Worm (Caenorhabditis elegans): ENCODE results near the gene srh-276.

The srh-276 gene

DNA sequence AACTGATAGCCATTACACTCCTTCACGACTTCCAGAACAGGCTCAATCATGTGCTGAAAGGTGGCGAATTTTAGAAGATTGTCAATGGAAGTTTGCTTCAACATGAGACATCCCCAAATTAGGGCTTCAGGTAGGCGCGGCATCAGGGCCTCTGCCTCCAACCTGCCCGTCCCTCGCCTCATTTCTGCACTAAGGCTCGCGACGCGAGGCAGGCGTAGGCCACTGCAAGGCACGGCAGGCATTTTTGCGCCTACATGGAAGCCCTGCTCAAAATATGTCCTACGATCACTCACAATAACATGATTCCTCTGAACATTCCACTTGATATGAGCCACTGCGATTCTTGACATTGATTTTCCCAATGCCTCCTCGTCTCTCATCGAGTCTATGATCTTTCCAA is 14.1 kb downstream of the srh-276 start:
- no peak for TF ChIP-seq blmp-1 (tag; optimal IDR thresholded peaks at IDR 0.05)
- TF ChIP-seq lin-32 (GFP tag; optimal IDR thresholded peaks at IDR 0.05), result no peak
- TF ChIP-seq elt-1 (tag; optimal IDR thresholded peaks at IDR 0.05; ENCODE audit: borderline replicate concordance, insufficient read depth), result no peak
- TF ChIP-seq elt-3 (tag; optimal IDR thresholded peaks at IDR 0.05), result no peak
- no peak for TF ChIP-seq zip-8 (tag; optimal IDR thresholded peaks at IDR 0.05)
- no peak for TF ChIP-seq flh-1 (GFP tag; optimal IDR thresholded peaks at IDR 0.05)
- no peak for TF ChIP-seq nhr-237 (tag; optimal IDR thresholded peaks at IDR 0.05)
- no peak for TF ChIP-seq nhr-76 (tag; optimal IDR thresholded peaks at IDR 0.05)
- TF ChIP-seq mab-5 (tag; optimal IDR thresholded peaks at IDR 0.05), result no peak
- TF ChIP-seq ztf-11 (tag; optimal IDR thresholded peaks at IDR 0.05), result no peak
- no peak for TF ChIP-seq bed-3 (GFP tag; optimal IDR thresholded peaks at IDR 0.05)
- no peak for TF ChIP-seq ham-2 (GFP tag; optimal IDR thresholded peaks at IDR 0.05)
- TF ChIP-seq lsy-2 (tag; optimal IDR thresholded peaks at IDR 0.05), result no peak
- no peak for TF ChIP-seq lin-13 (tag; optimal IDR thresholded peaks at IDR 0.05)

DNA sequence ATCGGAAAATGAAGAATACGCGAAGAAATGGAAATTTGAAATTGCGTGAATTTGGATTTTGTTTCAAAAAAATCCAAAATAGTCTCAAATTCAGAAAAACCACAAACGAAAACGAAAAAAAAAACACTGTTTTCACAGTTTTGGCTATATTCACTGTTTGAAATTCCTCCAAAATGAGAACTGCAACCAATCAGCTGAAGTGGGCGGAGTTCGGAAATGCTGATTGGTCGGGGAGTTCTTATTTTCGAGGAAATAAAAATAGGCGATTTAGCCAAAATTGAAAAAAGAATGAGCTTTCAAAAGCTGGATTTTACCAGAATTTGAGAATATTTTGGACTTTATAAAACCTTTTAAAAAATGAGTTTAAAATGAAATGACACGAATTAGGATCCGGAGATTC is 15.7 kb downstream of the srh-276 start, which contains the start of gene glb-14:
glb-14 (minus strand) TSS at position 97 of the 400 bp plus-strand sequence.
- TF ChIP-seq mep-1 (tag; optimal IDR thresholded peaks at IDR 0.05), result no peak
- TF ChIP-seq nhr-237 (tag; optimal IDR thresholded peaks at IDR 0.05), result no peak
- TF ChIP-seq ceh-39 (tag; optimal IDR thresholded peaks at IDR 0.05), result no peak
- no peak for TF ChIP-seq nhr-2 (tag; optimal IDR thresholded peaks at IDR 0.05)
- TF ChIP-seq unc-39 (tag; optimal IDR thresholded peaks at IDR 0.05), result no peak
- no peak for TF ChIP-seq lin-13 (tag; optimal IDR thresholded peaks at IDR 0.05)
- TF ChIP-seq hlh-1 (tag; optimal IDR thresholded peaks at IDR 0.05), result no peak
- TF ChIP-seq elt-1 (tag; optimal IDR thresholded peaks at IDR 0.05; ENCODE audit: borderline replicate concordance, insufficient read depth), result no peak
- TF ChIP-seq bed-3 (GFP tag; optimal IDR thresholded peaks at IDR 0.05), result no peak
- no peak for TF ChIP-seq mab-5 (tag; optimal IDR thresholded peaks at IDR 0.05)
- TF ChIP-seq unc-62 (GFP tag; optimal IDR thresholded peaks at IDR 0.05), result no peak
- no peak for TF ChIP-seq mls-2 (tag; optimal IDR thresholded peaks at IDR 0.05)
- no peak for TF ChIP-seq elt-3 (tag; optimal IDR thresholded peaks at IDR 0.05)
- TF ChIP-seq tbx-8 (GFP tag; optimal IDR thresholded peaks at IDR 0.05), result no peak
- TF ChIP-seq ces-1 (GFP tag; optimal IDR thresholded peaks at IDR 0.05), result no peak
- TF ChIP-seq lin-32 (GFP tag; optimal IDR thresholded peaks at IDR 0.05), result no peak
- no peak for TF ChIP-seq cnd-1 (tag; optimal IDR thresholded peaks at IDR 0.05)
- TF ChIP-seq ztf-11 (tag; optimal IDR thresholded peaks at IDR 0.05), result no peak
- TF ChIP-seq zip-8 (tag; optimal IDR thresholded peaks at IDR 0.05), result no peak
- TF ChIP-seq nhr-12 (tag; optimal IDR thresholded peaks at IDR 0.05), result no peak

DNA sequence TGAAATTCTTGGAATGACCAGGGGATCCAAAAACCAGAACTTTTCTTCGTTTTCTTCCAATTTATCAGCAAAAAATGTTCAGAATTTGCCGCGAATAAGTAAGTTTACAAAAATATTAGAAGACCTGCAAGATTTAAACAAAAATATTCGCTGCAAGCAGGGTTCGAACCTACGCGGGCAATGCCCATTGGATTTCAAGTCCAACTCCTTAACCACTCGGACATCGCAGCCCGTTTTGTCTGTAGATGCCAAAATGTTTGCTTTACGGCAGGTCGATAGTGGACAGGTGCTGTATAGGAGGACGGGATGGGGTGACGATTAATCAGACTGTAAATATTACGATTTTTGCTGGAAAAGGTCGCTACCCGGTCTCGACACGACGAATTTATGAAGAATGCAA is 18.6 kb downstream of the srh-276 start:
- TF ChIP-seq nhr-2 (tag; optimal IDR thresholded peaks at IDR 0.05), result no peak
- TF ChIP-seq drap-1 (GFP tag; optimal IDR thresholded peaks at IDR 0.05), result peak; percentile 62
- peak; percentile 17 for TF ChIP-seq sptf-1 (tag; optimal IDR thresholded peaks at IDR 0.05)
- no peak for TF ChIP-seq ceh-43 (GFP tag; optimal IDR thresholded peaks at IDR 0.05)

DNA sequence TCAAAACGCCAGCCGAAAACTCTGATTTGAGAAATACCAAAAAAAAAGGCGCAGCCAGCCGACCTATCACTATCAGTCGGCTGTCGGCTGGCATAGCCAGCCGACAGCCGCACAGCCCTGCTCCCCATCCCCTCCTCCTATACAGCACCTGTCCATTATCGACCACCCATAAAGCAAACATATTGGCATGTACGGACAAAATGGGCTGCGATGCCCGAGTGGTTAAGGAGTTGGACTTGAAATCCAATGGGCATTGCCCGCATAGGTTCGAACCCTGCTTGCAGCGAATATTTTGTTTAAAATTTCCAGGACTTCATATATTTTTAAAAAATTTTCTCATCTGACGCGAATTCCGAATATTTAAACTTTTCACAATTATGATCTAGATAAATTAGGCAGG is 21.2 kb downstream of the srh-276 start:
- TF ChIP-seq drap-1 (GFP tag; optimal IDR thresholded peaks at IDR 0.05) (peak; percentile 7), lsy-2 (tag; optimal IDR thresholded peaks at IDR 0.05) (no peak), zip-8 (tag; optimal IDR thresholded peaks at IDR 0.05) (no peak), elt-3 (tag; optimal IDR thresholded peaks at IDR 0.05) (no peak), hlh-1 (tag; optimal IDR thresholded peaks at IDR 0.05) (no peak), unc-62 (GFP tag; optimal IDR thresholded peaks at IDR 0.05) (no peak), lin-32 (GFP tag; optimal IDR thresholded peaks at IDR 0.05) (no peak), nhr-237 (tag; optimal IDR thresholded peaks at IDR 0.05) (no peak)

DNA sequence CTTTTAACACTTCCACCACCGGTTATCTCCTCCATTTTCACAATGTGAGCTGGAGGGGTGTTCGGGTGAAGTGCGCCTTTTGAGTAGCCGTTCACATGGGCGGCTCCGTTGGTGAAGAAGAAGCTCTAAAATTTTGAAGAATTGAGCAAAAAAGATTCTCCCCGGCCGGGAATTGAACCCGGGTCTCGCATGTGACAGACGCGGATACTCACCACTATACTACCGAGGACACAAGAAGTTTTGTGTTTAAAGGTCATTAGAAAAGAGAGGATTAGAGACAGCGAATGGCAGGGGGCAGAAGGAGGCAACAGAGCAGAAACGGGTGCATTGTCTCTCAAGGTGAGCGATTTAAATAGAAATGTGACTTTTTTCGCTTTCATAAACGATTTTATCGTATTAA is 22.5 kb downstream of the srh-276 start:
- TF ChIP-seq snpc-4 (tag; optimal IDR thresholded peaks at IDR 0.05), result no peak
- no peak for TF ChIP-seq ceh-39 (tag; optimal IDR thresholded peaks at IDR 0.05)
- peak; percentile 93 for TF ChIP-seq sptf-1 (tag; optimal IDR thresholded peaks at IDR 0.05)
- peak; percentile 30 for TF ChIP-seq ces-1 (GFP tag; optimal IDR thresholded peaks at IDR 0.05)
- peak; percentile 99 for TF ChIP-seq drap-1 (GFP tag; optimal IDR thresholded peaks at IDR 0.05)
- peak; percentile 42 for TF ChIP-seq flh-1 (GFP tag; optimal IDR thresholded peaks at IDR 0.05)
- TF ChIP-seq unc-39 (tag; optimal IDR thresholded peaks at IDR 0.05), result no peak
- no peak for TF ChIP-seq nhr-237 (tag; optimal IDR thresholded peaks at IDR 0.05)
- TF ChIP-seq nhr-2 (tag; optimal IDR thresholded peaks at IDR 0.05), result no peak
- no peak for TF ChIP-seq mep-1 (tag; optimal IDR thresholded peaks at IDR 0.05)
- peak; percentile 83 for TF ChIP-seq ceh-43 (GFP tag; optimal IDR thresholded peaks at IDR 0.05)
- peak; percentile 91 for TF ChIP-seq M03D4.4 (tag; optimal IDR thresholded peaks at IDR 0.05)
- peak; percentile 19 for TF ChIP-seq hlh-1 (tag; optimal IDR thresholded peaks at IDR 0.05)
- no peak for TF ChIP-seq mab-5 (tag; optimal IDR thresholded peaks at IDR 0.05)
- TF ChIP-seq nhr-28 (tag; optimal IDR thresholded peaks at IDR 0.05), result peak; percentile 19
- peak; percentile 93 for TF ChIP-seq ceh-83 (GFP tag; optimal IDR thresholded peaks at IDR 0.05)
- TF ChIP-seq ztf-11 (tag; optimal IDR thresholded peaks at IDR 0.05), result peak; percentile 23
- no peak for TF ChIP-seq blmp-1 (tag; optimal IDR thresholded peaks at IDR 0.05)
- peak; percentile 85 for TF ChIP-seq cnd-1 (tag; optimal IDR thresholded peaks at IDR 0.05)
- TF ChIP-seq mls-2 (tag; optimal IDR thresholded peaks at IDR 0.05), result peak; percentile 91
- TF ChIP-seq lin-13 (tag; optimal IDR thresholded peaks at IDR 0.05), result peak; percentile 6
- peak; percentile 77 for TF ChIP-seq sem-2 (GFP tag; optimal IDR thresholded peaks at IDR 0.05)
- no peak for TF ChIP-seq nhr-76 (tag; optimal IDR thresholded peaks at IDR 0.05)
- no peak for TF ChIP-seq pha-4 (tag; optimal IDR thresholded peaks at IDR 0.05)
- no peak for TF ChIP-seq elt-3 (tag; optimal IDR thresholded peaks at IDR 0.05)
- no peak for TF ChIP-seq nhr-12 (tag; optimal IDR thresholded peaks at IDR 0.05)
- TF ChIP-seq unc-62 (GFP tag; optimal IDR thresholded peaks at IDR 0.05), result no peak
- no peak for TF ChIP-seq elt-1 (tag; optimal IDR thresholded peaks at IDR 0.05; ENCODE audit: borderline replicate concordance, insufficient read depth)
- TF ChIP-seq bed-3 (GFP tag; optimal IDR thresholded peaks at IDR 0.05), result peak; percentile 68
- no peak for TF ChIP-seq zip-8 (tag; optimal IDR thresholded peaks at IDR 0.05)
- peak; percentile 74 for TF ChIP-seq unc-120 (tag; optimal IDR thresholded peaks at IDR 0.05; ENCODE audit: poor library complexity, severe bottlenecking)
- TF ChIP-seq ham-2 (GFP tag; optimal IDR thresholded peaks at IDR 0.05), result peak; percentile 70
- peak; percentile 71 for TF ChIP-seq lin-32 (GFP tag; optimal IDR thresholded peaks at IDR 0.05)
- TF ChIP-seq tbx-8 (GFP tag; optimal IDR thresholded peaks at IDR 0.05), result peak; percentile 68
- peak; percentile 19 for TF ChIP-seq lsy-2 (tag; optimal IDR thresholded peaks at IDR 0.05)
